Worm (Caenorhabditis elegans) whole organism, L4/young adult: ENCODE results near the gene C07E3.10.

Source experiments
- W03F9.2 ChIP-seq: fragments of 150-350 bp; optimal IDR thresholded peaks from 2 replicates; lab custom pipeline; 2014; ENCODE audit warnings: missing biosample characterization, missing genetic modification characterization
- dao-5 ChIP-seq: sonication (generic microtip); optimal IDR thresholded peaks from 2 replicates; lab custom pipeline; 2016; ENCODE audit warnings: missing genotype, missing genetic modification characterization, moderate library complexity, missing compliant biosample characterization
- him-1 ChIP-seq: sonication (generic microtip); optimal IDR thresholded peaks from 2 replicates; lab custom pipeline; 2016; ENCODE audit warnings: missing genotype, missing genetic modification reagents, missing genetic modification characterization, missing compliant biosample characterization

C07E3.10 gene

DNA sequence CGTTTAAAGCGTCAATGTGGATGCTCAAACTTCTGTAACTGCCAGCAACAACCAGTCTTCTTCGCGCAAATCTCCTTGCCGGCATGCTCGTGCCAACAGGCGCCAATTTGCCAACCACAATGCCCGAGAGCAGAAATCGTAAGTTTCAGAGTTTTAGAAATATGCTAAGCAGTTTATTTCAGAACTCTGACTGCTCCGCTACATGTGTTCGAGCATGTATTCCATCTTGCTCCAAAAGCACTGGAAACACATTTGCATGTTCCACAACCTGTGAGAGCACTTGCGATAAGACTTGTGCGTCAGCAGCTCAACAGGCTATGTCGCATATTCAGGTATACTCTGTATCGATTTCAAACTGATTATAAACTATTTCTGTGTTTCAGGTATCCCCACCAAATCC lies 16.4 kb upstream of the C07E3.10 start:
- TF ChIP-seq him-1 (tag; lab: Kevin White, UChicago) = no peak
- no peak for TF ChIP-seq dao-5

DNA sequence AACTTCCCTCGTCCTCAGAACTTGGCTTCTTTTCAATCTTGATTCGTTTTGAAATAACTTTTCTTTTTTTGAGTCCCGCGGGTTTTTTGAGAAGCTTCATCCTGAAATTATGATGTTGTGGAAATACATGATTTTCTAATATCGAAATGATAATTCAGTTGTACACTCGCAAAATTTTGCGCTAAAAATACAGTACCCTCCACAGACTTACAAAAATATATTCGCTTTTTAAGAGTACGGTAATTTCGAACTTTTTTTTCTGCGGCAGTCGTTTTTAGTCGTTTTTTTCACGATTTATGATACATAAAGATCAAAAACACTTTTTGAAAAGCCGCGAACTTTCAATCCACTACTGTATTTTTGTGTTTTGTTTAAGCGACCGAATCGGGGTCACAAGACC lies 1.2 kb upstream of the C07E3.10 start, which contains the start of gene pro-2:
pro-2 (minus strand) TSS at position 101 of the 400 bp plus-strand sequence.
- no peak for TF ChIP-seq W03F9.2 (tag; lab: Kevin White, UChicago)
- no peak for TF ChIP-seq him-1 (tag; lab: Kevin White, UChicago)
- TF ChIP-seq dao-5 = no peak

DNA sequence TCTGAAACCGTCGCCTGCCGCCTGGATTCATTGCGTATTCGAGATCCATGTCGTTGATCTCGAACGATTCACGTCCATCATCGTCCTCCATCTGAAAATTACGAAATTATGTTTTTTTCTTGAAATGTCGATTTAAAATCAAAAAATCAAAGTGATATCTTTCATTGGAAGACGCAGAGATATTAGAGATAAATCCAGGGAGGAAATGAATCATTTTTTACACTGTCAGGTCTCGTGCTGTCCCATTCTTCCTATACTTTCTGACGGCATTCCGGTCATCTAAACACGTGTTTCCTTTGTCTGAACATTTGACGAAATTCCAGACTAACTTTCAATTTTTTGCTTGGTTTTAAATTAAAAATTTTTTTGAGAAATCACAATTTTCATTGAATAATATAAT lies 3.7 kb downstream of the C07E3.10 start, which contains the start of gene stip-1:
stip-1 (minus strand) TSS at position 98 of the 400 bp plus-strand sequence.
- TF ChIP-seq him-1 (tag; lab: Kevin White, UChicago) (no peak), W03F9.2 (tag; lab: Kevin White, UChicago) (no peak), dao-5 (no peak)

DNA sequence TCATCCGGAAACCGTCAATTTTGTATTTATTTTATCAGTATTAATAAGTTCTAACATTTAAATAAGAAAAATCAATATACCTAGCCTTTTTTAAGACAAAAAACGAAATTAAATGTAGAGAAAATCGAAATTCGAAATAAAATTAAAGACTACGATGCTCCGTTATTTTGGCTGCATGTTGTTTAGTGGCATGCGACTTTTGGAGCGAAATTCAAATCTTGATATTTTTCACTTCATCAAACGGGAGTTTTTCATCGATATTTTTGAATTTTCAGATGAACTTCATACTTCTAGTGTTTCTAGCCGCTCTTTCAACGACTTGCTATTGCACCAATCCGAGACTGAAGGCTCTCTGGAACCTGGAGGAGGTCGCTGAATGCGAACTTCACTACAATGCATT lies 4.3 kb downstream of the C07E3.10 start, which contains the start of gene C07E3.9:
C07E3.9 (plus strand) TSS at position 270 of the 400 bp plus-strand sequence.
- TF ChIP-seq dao-5 (no peak), W03F9.2 (tag; lab: Kevin White, UChicago) (no peak), him-1 (tag; lab: Kevin White, UChicago) (no peak)

DNA sequence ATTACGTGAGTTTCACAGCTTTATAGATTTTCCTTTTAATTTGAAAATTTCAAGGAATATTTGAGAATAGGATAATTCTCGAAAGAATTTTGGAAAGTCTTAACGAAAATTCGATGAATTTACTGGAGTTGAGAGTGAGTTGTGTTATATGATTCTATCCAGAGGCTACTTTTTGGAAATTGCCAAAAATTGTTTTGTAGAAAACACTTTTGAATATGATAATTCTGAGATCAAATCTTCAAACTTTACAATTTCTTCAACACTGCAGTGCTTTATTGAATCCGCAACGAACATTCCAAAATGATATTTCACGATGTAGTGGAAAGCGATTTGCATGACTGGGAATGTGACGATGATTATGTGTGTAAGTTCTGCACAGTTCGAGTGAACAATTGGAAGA lies 5.8 kb downstream of the C07E3.10 start, which contains the start of gene C07E3.8:
C07E3.8 (plus strand) TSS at position 301 of the 400 bp plus-strand sequence.
- no peak for TF ChIP-seq W03F9.2 (tag; lab: Kevin White, UChicago)
- TF ChIP-seq him-1 (tag; lab: Kevin White, UChicago) = no peak
- TF ChIP-seq dao-5 = no peak

DNA sequence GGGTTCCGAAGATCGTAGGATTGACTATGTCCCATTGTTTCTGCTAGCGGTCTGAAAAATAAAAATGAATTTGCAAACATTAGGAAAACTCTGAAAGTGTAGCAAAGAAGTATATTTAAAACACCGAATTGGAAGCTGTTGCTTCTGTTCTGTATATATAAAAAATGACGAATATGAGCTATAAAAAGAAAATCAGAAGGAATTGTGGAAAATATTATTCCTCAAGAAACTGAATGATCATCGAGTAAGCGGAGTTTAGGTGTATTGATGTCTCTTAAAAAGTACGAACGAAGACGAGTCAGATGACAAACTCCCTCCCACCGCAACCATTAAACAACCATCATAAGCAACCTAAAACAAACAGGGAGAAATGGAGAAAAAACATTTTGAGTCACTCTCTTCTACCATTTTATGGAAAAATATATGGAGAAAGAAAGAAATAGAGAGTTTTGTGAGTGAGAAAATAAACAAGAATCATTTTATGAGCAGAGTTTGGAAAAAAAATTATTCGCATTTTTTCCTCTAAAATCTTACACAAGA lies 11.4 kb downstream of the C07E3.10 start, which contains the start of gene C07E3.3:
C07E3.3 (minus strand) TSS at position 51 of the 540 bp plus-strand sequence.
- no peak for TF ChIP-seq dao-5
- no peak for TF ChIP-seq W03F9.2 (tag; lab: Kevin White, UChicago)
- TF ChIP-seq him-1 (tag; lab: Kevin White, UChicago) = no peak

DNA sequence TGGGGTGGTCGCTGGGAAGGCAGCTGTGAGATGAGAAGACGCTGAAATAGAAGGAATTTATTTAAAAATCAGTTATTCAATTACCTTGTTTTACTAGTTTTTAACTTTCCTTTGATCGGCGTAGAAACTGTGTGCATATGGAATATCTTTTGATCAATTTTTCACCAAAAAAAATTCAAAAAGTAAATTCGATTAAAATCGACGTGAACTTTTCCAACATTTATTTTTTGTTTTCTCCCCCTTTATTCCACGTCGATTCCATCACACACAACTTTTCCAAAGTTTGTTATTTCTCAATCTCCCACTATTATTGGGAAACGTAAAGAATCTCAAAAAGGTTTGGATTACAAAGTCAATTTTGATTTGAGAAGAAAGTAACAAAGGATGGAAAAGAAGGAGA lies 14.3 kb downstream of the C07E3.10 start, which contains the start of gene C07E3.4:
C07E3.4 (plus strand) TSS at position 301 of the 400 bp plus-strand sequence.
- no peak for TF ChIP-seq him-1 (tag; lab: Kevin White, UChicago)
- TF ChIP-seq dao-5 = no peak
- no peak for TF ChIP-seq W03F9.2 (tag; lab: Kevin White, UChicago)

DNA sequence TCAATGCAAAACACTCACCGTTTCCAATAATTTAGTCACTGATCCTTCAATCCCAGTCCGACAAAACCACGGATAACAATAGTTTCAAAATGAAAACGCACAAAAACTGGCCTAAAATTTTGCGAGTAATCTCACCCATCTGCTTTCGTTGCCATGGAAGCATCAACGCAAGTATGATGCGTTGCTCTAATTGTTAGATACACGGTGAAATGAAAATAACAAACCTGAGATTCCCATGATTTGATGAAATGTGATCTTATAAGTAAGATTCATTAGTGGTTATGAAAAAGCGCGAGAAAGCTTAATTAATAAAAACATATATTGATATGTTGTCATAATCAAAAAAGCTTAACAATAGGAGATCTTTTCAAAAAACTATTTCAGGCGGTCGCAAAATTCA lies 21.0 kb downstream of the C07E3.10 start, which contains the start of gene ceh-57:
ceh-57 (minus strand) TSS at position 95 of the 400 bp plus-strand sequence.
- TF ChIP-seq dao-5 = no peak

DNA sequence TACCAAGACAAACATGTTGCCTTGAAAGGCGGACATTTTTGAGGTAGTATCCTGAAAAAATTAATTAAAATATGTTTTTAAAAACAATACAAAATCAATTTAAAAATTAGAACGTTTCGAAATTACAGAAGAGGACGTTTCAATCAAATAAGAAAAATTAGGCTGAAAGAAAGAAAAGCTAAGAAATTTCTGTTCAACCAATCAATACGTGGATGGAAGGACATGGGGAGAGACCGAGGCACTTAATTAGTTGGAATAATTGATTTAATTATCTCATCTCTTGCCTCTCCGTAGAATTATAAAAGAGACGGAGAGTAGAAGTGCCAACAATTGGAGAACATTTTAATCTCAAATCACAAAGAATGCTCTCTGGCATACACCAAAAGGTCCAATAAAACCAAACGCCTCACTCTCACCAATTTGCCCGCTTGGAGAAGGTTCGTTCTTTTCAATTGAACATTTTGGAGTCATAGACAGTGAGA lies 23.4 kb downstream of the C07E3.10 start, which contains the start of gene ceh-58:
ceh-58 (minus strand) TSS at position 51 of the 482 bp plus-strand sequence.
- TF ChIP-seq dao-5 (no peak), W03F9.2 (tag; lab: Kevin White, UChicago) (no peak), him-1 (tag; lab: Kevin White, UChicago) (no peak)

DNA sequence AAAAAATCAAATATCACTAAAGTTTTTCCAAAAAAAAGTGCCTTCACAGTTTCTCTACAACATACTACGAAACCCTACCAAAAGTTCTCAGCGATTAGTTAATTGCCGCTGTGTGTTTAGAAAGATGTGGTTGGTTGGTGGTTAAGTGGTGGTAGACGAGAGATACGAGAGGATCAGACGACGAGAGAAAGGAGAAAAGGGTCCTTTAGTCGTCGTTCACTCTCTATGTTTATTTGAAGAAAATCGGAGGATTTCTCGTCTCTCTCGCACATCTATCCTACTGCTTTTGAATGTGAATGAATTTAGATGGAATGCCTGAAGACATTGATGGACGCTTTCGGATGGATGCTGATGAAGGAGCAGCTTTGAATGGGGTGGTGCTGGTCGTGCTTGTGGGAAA lies 24.7 kb downstream of the C07E3.10 start:
- TF ChIP-seq W03F9.2 (tag; lab: Kevin White, UChicago) (no peak), dao-5 (no peak), him-1 (tag; lab: Kevin White, UChicago) (no peak)

DNA sequence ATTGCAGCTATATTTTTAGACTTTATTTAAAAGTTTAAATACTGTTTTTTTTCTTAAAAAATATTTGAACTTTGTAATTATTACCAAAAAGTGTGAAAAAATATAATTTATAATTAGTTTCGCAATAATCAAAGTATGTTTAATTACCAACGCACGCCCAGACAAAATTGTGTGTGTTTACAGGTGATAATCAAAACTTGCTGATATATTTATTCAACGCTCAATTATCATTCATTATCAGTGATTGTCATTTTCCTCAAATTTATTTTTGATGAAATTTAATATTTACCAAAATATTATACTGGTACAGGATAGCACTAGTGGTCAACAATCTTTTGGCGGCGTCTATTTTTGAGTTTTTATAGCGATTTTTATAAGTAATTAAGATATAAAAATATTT lies 26.8 kb downstream of the C07E3.10 start:
- TF ChIP-seq W03F9.2 (tag; lab: Kevin White, UChicago) (no peak), dao-5 (no peak), him-1 (tag; lab: Kevin White, UChicago) (no peak)

DNA sequence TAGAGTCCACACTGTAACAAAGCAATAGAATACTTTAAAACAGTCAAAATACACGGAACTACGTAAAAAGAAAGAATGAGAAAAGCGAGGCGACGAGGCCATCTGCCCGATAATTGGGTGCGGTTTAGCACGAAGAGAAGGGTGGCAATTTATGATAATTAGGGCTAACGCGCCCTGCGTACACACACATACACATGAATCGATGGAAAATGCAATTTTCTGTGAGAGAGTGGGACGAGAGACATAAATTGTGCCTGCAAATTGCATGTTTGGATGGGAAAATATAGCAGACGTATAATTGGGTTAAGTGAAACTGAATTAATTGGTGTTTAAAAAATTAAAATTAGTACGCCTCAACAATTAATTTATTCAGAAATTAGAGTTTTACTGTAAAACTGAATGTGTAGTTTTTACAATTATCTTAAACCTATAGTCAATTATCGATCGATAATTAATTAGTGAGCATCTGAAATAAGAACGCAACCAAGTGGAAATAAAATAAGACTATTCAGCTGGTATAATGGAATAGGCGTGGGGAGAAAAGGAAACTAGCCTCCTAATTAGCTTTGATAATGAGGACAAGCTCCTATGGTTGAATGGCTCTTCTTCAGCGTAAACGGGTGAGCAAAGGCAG lies 27.5 kb downstream of the C07E3.10 start:
- TF ChIP-seq W03F9.2 (tag; lab: Kevin White, UChicago) (no peak), dao-5 (no peak), him-1 (tag; lab: Kevin White, UChicago) (no peak)

DNA sequence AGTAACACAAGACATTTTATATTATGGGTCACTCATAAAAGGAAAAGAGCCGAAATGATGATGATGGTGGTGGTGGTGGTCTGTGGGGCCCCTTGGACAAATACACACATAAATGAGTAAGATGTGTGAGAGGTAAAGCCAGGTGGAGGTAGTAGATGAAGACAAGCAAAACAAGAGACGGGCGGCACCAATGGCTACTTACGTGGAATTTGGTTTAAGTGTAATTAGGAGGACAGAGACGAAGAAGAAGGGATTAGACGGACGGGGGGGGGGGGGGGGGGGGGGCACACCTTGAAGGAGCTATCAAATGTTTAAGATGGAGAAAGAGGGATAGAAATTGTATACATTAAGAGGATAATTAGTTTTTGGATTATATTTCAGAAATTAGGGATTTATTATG lies 28.6 kb downstream of the C07E3.10 start:
- TF ChIP-seq him-1 (tag; lab: Kevin White, UChicago) (no peak), W03F9.2 (tag; lab: Kevin White, UChicago) (no peak), dao-5 (no peak)

DNA sequence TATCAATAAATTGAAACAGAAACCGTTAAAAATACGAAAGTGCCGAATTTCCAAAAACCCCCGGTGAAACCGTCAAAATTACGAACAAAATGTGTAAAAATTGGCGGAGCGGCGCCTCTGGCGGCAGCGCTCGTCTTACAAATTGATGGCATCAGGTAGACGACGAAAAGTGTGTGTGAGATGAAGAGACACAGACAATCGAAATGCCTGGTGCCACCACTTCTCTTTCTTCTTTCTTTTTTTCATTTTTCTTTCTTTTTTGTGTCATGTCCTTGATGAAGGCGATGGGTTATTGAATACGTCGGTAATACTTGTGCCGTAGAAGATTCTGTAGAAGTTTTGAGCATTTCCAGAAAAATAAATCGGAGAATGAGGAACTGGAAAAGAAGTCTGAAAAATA lies 31.7 kb downstream of the C07E3.10 start:
- no peak for TF ChIP-seq W03F9.2 (tag; lab: Kevin White, UChicago)
- TF ChIP-seq dao-5 = no peak
- no peak for TF ChIP-seq him-1 (tag; lab: Kevin White, UChicago)
